Fruit fly (Drosophila melanogaster) whole organism, embryonic: ENCODE measurements around the gene Setx.

Experiments used
- CG11696 ChIP-seq: fragments of 200-800 bp; sonication (Bioruptor generic); IDR thresholded peaks from 2 replicates; pipeline ENCODE4 v1.3.6; 2022; ENCODE audit warnings: missing biosample characterization, missing genetic modification characterization
- CG12299 ChIP-seq: fragments of 200-800 bp; sonication (Bioruptor generic); optimal IDR thresholded peaks from 2 replicates; lab custom pipeline; 2018; ENCODE audit warnings: missing biosample characterization, mild to moderate bottlenecking, missing genetic modification characterization
- CG12744 ChIP-seq: fragments of 200-800 bp; sonication (Bioruptor generic); optimal IDR thresholded peaks from 2 replicates; lab custom pipeline; 2016; ENCODE audit warnings: missing biosample characterization, missing genetic modification characterization
- CG12769 ChIP-seq: fragments of 200-800 bp; sonication (Bioruptor generic); optimal IDR thresholded peaks from 2 replicates; lab custom pipeline; 2019; ENCODE audit warnings: missing biosample characterization, mild to moderate bottlenecking, missing genetic modification characterization, moderate library complexity
- CG13424 ChIP-seq: fragments of 200-800 bp; sonication (Bioruptor generic); optimal IDR thresholded peaks from 2 replicates; lab custom pipeline; 2019; ENCODE audit warnings: missing biosample characterization, mild to moderate bottlenecking, missing genetic modification characterization, moderate library complexity
- CG14965 ChIP-seq: fragments of 200-800 bp; sonication (Bioruptor generic); optimal IDR thresholded peaks from 2 replicates; lab custom pipeline; 2016; ENCODE audit warnings: missing biosample characterization, missing genetic modification characterization, borderline replicate concordance
- CG1647 ChIP-seq: fragments of 200-800 bp; sonication (Bioruptor generic); optimal IDR thresholded peaks from 3 replicates; lab custom pipeline; 2016; ENCODE audit warnings: missing biosample characterization, missing genetic modification characterization
- CG17186 ChIP-seq: fragments of 200-800 bp; sonication (Bioruptor generic); optimal IDR thresholded peaks from 3 replicates; lab custom pipeline; 2017; ENCODE audit warnings: missing biosample characterization, missing genetic modification reagents, missing genetic modification characterization
- CG2129 ChIP-seq: fragments of 200-800 bp; sonication (Bioruptor generic); IDR thresholded peaks from 2 replicates; pipeline ENCODE4 v1.3.6; 2022; ENCODE audit warnings: missing biosample characterization, missing genetic modification characterization; ENCODE audit not compliant: partially characterized antibody
- CG2678 ChIP-seq: fragments of 200-800 bp; sonication (Bioruptor generic); optimal IDR thresholded peaks from 3 replicates; lab custom pipeline; 2019; ENCODE audit warnings: missing biosample characterization, mild to moderate bottlenecking, missing genetic modification characterization, moderate library complexity
- CG32772 ChIP-seq: fragments of 200-800 bp; sonication (Bioruptor generic); IDR thresholded peaks from 2 replicates; pipeline ENCODE4 v1.3.6; 2022; ENCODE audit warnings: missing biosample characterization, missing genetic modification characterization
- CG33213 ChIP-seq: fragments of 200-800 bp; sonication (Bioruptor generic); optimal IDR thresholded peaks from 3 replicates; lab custom pipeline; 2016; ENCODE audit warnings: missing biosample characterization, missing genetic modification characterization
- CG4282 ChIP-seq: fragments of 200-800 bp; sonication (Bioruptor generic); optimal IDR thresholded peaks from 2 replicates; lab custom pipeline; 2016; ENCODE audit warnings: missing biosample characterization, missing genetic modification characterization
- CG6254 ChIP-seq: fragments of 200-800 bp; sonication (Bioruptor generic); optimal IDR thresholded peaks from 3 replicates; lab custom pipeline; 2017; ENCODE audit warnings: mild to moderate bottlenecking, missing biosample characterization, missing genetic modification reagents, missing genetic modification characterization
- CG6272 ChIP-seq: fragments of 200-800 bp; sonication (Bioruptor generic); IDR thresholded peaks from 2 replicates; pipeline ENCODE4 v1.3.6; 2022; ENCODE audit warnings: missing biosample characterization, missing genetic modification characterization
- CG6765 ChIP-seq: fragments of 200-800 bp; sonication (Bioruptor generic); optimal IDR thresholded peaks from 3 replicates; lab custom pipeline; 2017; ENCODE audit warnings: missing biosample characterization, mild to moderate bottlenecking, missing genetic modification characterization
- CG7357 ChIP-seq: fragments of 200-800 bp; sonication (Bioruptor generic); IDR thresholded peaks from 3 replicates; pipeline ENCODE4 v1.3.6; 2022; ENCODE audit warnings: missing biosample characterization, missing genetic modification characterization
- CG9609 ChIP-seq: fragments of 200-800 bp; sonication (Bioruptor generic); optimal IDR thresholded peaks from 3 replicates; lab custom pipeline; 2016; ENCODE audit warnings: missing biosample characterization, missing genetic modification characterization
- CG9797 ChIP-seq: fragments of 200-800 bp; sonication (Bioruptor generic); optimal IDR thresholded peaks from 3 replicates; lab custom pipeline; 2018; ENCODE audit warnings: missing biosample characterization, mild to moderate bottlenecking, missing genetic modification characterization
- D19B ChIP-seq: fragments of 200-800 bp; sonication (Bioruptor generic); optimal IDR thresholded peaks from 2 replicates; lab custom pipeline; 2017; ENCODE audit warnings: missing biosample characterization, mild to moderate bottlenecking, missing genetic modification characterization
- Dip2 ChIP-seq: fragments of 200-800 bp; sonication (Bioruptor generic); IDR thresholded peaks from 2 replicates; pipeline ENCODE4 v1.3.6; 2022; ENCODE audit warnings: missing biosample characterization, missing genetic modification characterization
- Doc2 ChIP-seq: fragments of 200-800 bp; sonication (Bioruptor generic); IDR thresholded peaks from 2 replicates; pipeline ENCODE4 v1.3.6; 2022; ENCODE audit warnings: missing biosample characterization, missing genetic modification characterization
- H15 ChIP-seq: fragments of 200-800 bp; sonication (Bioruptor generic); IDR thresholded peaks from 3 replicates; pipeline ENCODE4 v1.3.6; 2022; ENCODE audit warnings: missing biosample characterization, missing genetic modification characterization
- Hey ChIP-seq: fragments of 200-800 bp; sonication (Bioruptor generic); optimal IDR thresholded peaks from 3 replicates; lab custom pipeline; 2018; ENCODE audit warnings: missing biosample characterization, mild to moderate bottlenecking, missing genetic modification characterization
- Hmx ChIP-seq: fragments of 200-800 bp; sonication (Bioruptor generic); optimal IDR thresholded peaks from 2 replicates; lab custom pipeline; 2016; ENCODE audit warnings: missing biosample characterization, missing genetic modification characterization
- Jarid2 ChIP-seq: fragments of 200-800 bp; sonication (Bioruptor generic); optimal IDR thresholded peaks from 3 replicates; lab custom pipeline; 2017; ENCODE audit warnings: mild to moderate bottlenecking, missing biosample characterization, missing genetic modification reagents, missing genetic modification characterization
- MESR4 ChIP-seq: fragments of 200-800 bp; sonication (Bioruptor generic); optimal IDR thresholded peaks from 2 replicates; lab custom pipeline; 2018; ENCODE audit warnings: missing biosample characterization, mild to moderate bottlenecking, missing genetic modification characterization, moderate library complexity
- Myb ChIP-seq: fragments of 200-800 bp; sonication (Bioruptor generic); optimal IDR thresholded peaks from 2 replicates; lab custom pipeline; 2016; ENCODE audit warnings: missing biosample characterization, missing genetic modification characterization
- Nf-YA ChIP-seq: fragments of 200-800 bp; sonication (Bioruptor generic); IDR thresholded peaks from 2 replicates; pipeline ENCODE4 v1.3.6; 2022; ENCODE audit warnings: missing biosample characterization, missing genetic modification characterization
- Sin3A ChIP-seq: fragments of >200 bp; optimal IDR thresholded peaks from 2 replicates; lab custom pipeline; 2018
- TFAM ChIP-seq: fragments of 200-800 bp; sonication (Bioruptor generic); optimal IDR thresholded peaks from 2 replicates; lab custom pipeline; 2017; ENCODE audit warnings: missing biosample characterization, missing genetic modification characterization, inconsistent platforms
- ab ChIP-seq: fragments of 200-800 bp; sonication (Bioruptor generic); optimal IDR thresholded peaks from 2 replicates; lab custom pipeline; 2016; ENCODE audit warnings: missing biosample characterization, missing genetic modification characterization
- ash1 ChIP-seq: fragments of 200-800 bp; sonication (Bioruptor generic); optimal IDR thresholded peaks from 2 replicates; lab custom pipeline; 2018; ENCODE audit warnings: missing biosample characterization, mild to moderate bottlenecking, missing genetic modification characterization
- bcd ChIP-seq: fragments of 200-800 bp; sonication (Bioruptor generic); optimal IDR thresholded peaks from 2 replicates; lab custom pipeline; 2017; ENCODE audit warnings: missing biosample characterization, mild to moderate bottlenecking, missing genetic modification characterization
- bigmax ChIP-seq: fragments of 200-800 bp; sonication (Bioruptor generic); optimal IDR thresholded peaks from 2 replicates; lab custom pipeline; 2018; ENCODE audit warnings: missing biosample characterization, mild to moderate bottlenecking, missing genetic modification characterization
- cad ChIP-seq: fragments of >200 bp; optimal IDR thresholded peaks from 2 replicates; lab custom pipeline; 2017; ENCODE audit warnings: missing biosample characterization, missing genetic modification characterization
- chinmo ChIP-seq: fragments of 200-800 bp; sonication (Bioruptor generic); IDR thresholded peaks from 4 replicates; pipeline ENCODE4 v1.3.6; 2022; ENCODE audit warnings: missing biosample characterization, missing genetic modification characterization; ENCODE audit not compliant: partially characterized antibody
- corto ChIP-seq: fragments of 200-800 bp; sonication (Bioruptor generic); optimal IDR thresholded peaks from 2 replicates; lab custom pipeline; 2016; ENCODE audit warnings: missing biosample characterization, mild to moderate bottlenecking, missing genetic modification characterization, moderate library complexity
- dati ChIP-seq: fragments of 200-800 bp; sonication (Bioruptor generic); IDR thresholded peaks from 2 replicates; pipeline ENCODE4 v1.3.6; 2022; ENCODE audit warnings: missing biosample characterization, missing genetic modification characterization
- dm ChIP-seq: fragments of 200-800 bp; sonication (Bioruptor generic); optimal IDR thresholded peaks from 3 replicates; lab custom pipeline; 2016; ENCODE audit warnings: missing biosample characterization, missing genetic modification characterization
- dmrt99B ChIP-seq: fragments of 200-800 bp; sonication (Bioruptor generic); optimal IDR thresholded peaks from 2 replicates; lab custom pipeline; 2018; ENCODE audit warnings: missing biosample characterization, mild to moderate bottlenecking, missing genetic modification characterization, moderate library complexity
- fd102C ChIP-seq: fragments of 200-800 bp; sonication (Bioruptor generic); optimal IDR thresholded peaks from 2 replicates; lab custom pipeline; 2018; ENCODE audit warnings: missing biosample characterization, mild to moderate bottlenecking, missing genetic modification characterization, moderate library complexity
- fd3F ChIP-seq: fragments of 200-800 bp; sonication (Bioruptor generic); optimal IDR thresholded peaks from 2 replicates; lab custom pipeline; 2018; ENCODE audit warnings: missing biosample characterization, mild to moderate bottlenecking, missing genetic modification characterization, moderate library complexity
- fru ChIP-seq: fragments of >200 bp; optimal IDR thresholded peaks from 2 replicates; lab custom pipeline; 2017
- jigr1 ChIP-seq: fragments of 200-800 bp; sonication (Bioruptor generic); IDR thresholded peaks from 3 replicates; pipeline ENCODE4 v1.3.6; 2022; ENCODE audit warnings: missing biosample characterization, missing genetic modification characterization
- otp ChIP-seq: fragments of 200-800 bp; sonication (Bioruptor generic); IDR thresholded peaks from 3 replicates; pipeline ENCODE4, ENCODE4 v1.3.6; 2022; ENCODE audit warnings: missing biosample characterization, missing genetic modification characterization
- peb ChIP-seq: fragments of 200-800 bp; sonication (Bioruptor generic); IDR thresholded peaks from 2 replicates; pipeline ENCODE4 v1.3.6; 2022; ENCODE audit warnings: missing biosample characterization, missing genetic modification characterization
- ranshi ChIP-seq: fragments of 200-800 bp; sonication (Bioruptor generic); IDR thresholded peaks from 2 replicates; pipeline ENCODE4 v1.3.6; 2022; ENCODE audit warnings: missing biosample characterization, missing genetic modification characterization
- tll ChIP-seq, 2 experiments: fragments of 200-800 bp in 1 of 2; fragments of >200 bp in 1 of 2; sonication (Bioruptor generic) in 1 of 2; optimal IDR thresholded peaks; 2 replicates each; lab custom pipeline; 2017 to 2019; ENCODE audit warnings: missing biosample characterization in 2 of 2, missing genetic modification characterization in 2 of 2, mild to moderate bottlenecking in 1 of 2, moderate library complexity in 1 of 2
- zf30C ChIP-seq: fragments of 200-800 bp; sonication (Bioruptor generic); optimal IDR thresholded peaks from 3 replicates; lab custom pipeline; 2018; ENCODE audit warnings: missing biosample characterization, mild to moderate bottlenecking, missing genetic modification characterization

The Setx gene

dm6 chr3L:8153206-8153996 is 16.1 kb upstream of the Setx start (continued):
- TF ChIP-seq CG6765 (GFP tag; lab: Kevin White, UChicago) (no peak), Nf-YA (no peak), tll (GFP tag; optimal IDR thresholded peaks at IDR 0.05; lab: Kevin White, UChicago) (no peak), fru (no peak), zf30C (GFP tag; lab: Kevin White, UChicago) (no peak), bcd (GFP tag; lab: Kevin White, UChicago) (peak; percentile 41), Hmx (no peak), ranshi (GFP tag; lab: Robert Waterston, UW) (peak; percentile 46; the same call in 1 of the 2 replicates), corto (no peak), Dip2 (GFP tag; lab: Robert Waterston, UW) (no peak), chinmo (GFP tag; lab: Robert Waterston, UW) (0 out of 4 replicates have a peak, but pooled peaks have one; percentile 48), dati (GFP tag; lab: Robert Waterston, UW) (no peak), ab (GFP tag; lab: Kevin White, UChicago) (peak; percentile 1), MESR4 (GFP tag; lab: Kevin White, UChicago) (no peak), CG13424 (tag; lab: Kevin White, UChicago) (peak; percentile 65), CG9797 (no peak), CG32772 (peak; percentile 57), fd102C (GFP tag; lab: Kevin White, UChicago) (no peak), otp (peak; percentile 44; the same call in 1 of the 3 replicates), Hey (no peak), CG17186 (no peak), CG6254 (GFP tag; lab: Kevin White, UChicago) (peak; percentile 16), TFAM (GFP tag; lab: Kevin White, UChicago) (no peak), CG2129 (GFP tag; lab: Robert Waterston, UW) (no peak), CG2678 (tag; lab: Kevin White, UChicago) (peak; percentile 67), Jarid2 (no peak), CG33213 (GFP tag; lab: Kevin White, UChicago) (peak; percentile 41), CG14965 (GFP tag; lab: Kevin White, UChicago) (no peak), CG1647 (GFP tag; lab: Kevin White, UChicago) (peak; percentile 54), cad (GFP tag; lab: Kevin White, UChicago) (no peak), D19B (no peak), CG4282 (GFP tag; lab: Kevin White, UChicago) (no peak), CG11696 (no peak), ash1 (no peak), Myb (GFP tag; lab: Kevin White, UChicago) (no peak), dm (GFP tag; lab: Kevin White, UChicago) (no peak), CG7357 (GFP tag; lab: Robert Waterston, UW) (no peak), Sin3A (lab: Kevin White, UChicago) (no peak), bigmax (GFP tag; lab: Kevin White, UChicago) (no peak), CG6272 (GFP tag; lab: Robert Waterston, UW) (no peak), peb (no peak; the same call in 1 of the 2 replicates), CG12769 (tag; lab: Kevin White, UChicago) (peak; percentile 5), CG9609 (GFP tag; lab: Kevin White, UChicago) (peak; percentile 44), jigr1 (GFP tag; lab: Robert Waterston, UW) (no peak), dmrt99B (tag; lab: Kevin White, UChicago) (peak; percentile 80), H15 (peak; percentile 53; the same call in 1 of the 3 replicates), CG12299 (no peak), CG12744 (GFP tag; lab: Kevin White, UChicago) (no peak), Doc2 (GFP tag; lab: Robert Waterston, UW) (no peak), fd3F (no peak)
